Worm (Caenorhabditis elegans): ENCODE measurements around the gene nduv-2.
A peak's percentile ranks its signal among the peaks of the same experiment; 100 is the strongest.

nduv-2 gene

DNA sequence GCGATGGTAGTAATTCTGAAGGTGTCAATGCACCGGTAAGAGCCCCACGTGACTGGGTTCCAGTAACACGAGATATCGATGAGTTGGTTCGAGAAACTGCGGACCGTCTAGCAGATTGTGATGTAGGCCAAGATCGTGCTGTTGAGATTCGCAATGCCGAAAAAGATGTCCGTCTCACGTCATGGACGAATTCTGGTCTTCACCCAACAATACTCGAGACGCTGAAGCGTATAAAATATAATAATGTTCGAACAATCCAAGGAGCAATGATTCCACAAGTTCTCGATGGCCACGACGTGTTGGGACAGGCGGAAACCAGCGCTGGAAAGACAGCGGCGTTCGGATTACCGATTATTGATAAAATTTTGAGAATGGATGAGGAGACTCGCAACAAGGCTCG, 41.1 kb upstream of the nduv-2 start:
- TF ChIP-seq attf-5 (GFP tag; optimal IDR thresholded peaks at IDR 0.05) (no peak), snpc-1.1 (tag; optimal IDR thresholded peaks at IDR 0.05; ENCODE audit: insufficient read depth) (no peak), snpc-1.3 (tag; optimal IDR thresholded peaks at IDR 0.05; ENCODE audit: insufficient read depth) (no peak), F55B11.4 (tag; optimal IDR thresholded peaks at IDR 0.05; ENCODE audit: borderline replicate concordance, insufficient read depth) (no peak), nhr-90 (tag; optimal IDR thresholded peaks at IDR 0.05) (no peak), lin-26 (GFP tag; IDR thresholded peaks at IDR 0.05) (no peak)

DNA sequence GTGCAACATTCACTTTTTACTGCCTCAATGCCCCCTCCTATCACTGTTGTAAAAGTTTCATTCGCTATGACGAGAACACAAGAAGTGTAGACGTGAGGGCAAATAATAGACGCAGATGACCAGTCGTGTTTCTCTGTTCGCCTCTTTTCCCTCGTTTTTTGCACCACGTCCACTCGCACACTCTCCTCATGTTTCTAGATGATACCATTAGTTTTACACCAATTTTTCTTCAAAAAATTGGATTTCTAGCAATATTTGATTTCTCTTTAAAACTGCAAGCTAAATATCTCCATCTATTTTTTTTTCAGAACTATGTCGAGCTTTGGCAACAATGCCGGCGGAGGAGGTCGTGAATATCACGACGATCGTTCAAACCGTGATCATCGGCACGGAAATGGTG, 39.7 kb upstream of the nduv-2 start, which contains the start of gene rde-12:
rde-12 (plus strand) TSS at position 301 of the 400 bp plus-strand sequence.
- no peak for TF ChIP-seq cebp-1 (GFP tag; IDR thresholded peaks at IDR 0.05)
- peak; percentile 27 for TF ChIP-seq cebp-1 (tag; optimal IDR thresholded peaks at IDR 0.05)
- 0 out of 2 replicates have a peak, but pooled peaks have one; percentile 5 for TF ChIP-seq madf-6 (GFP tag; IDR thresholded peaks at IDR 0.05)
- TF ChIP-seq F52B5.7 (tag; optimal IDR thresholded peaks at IDR 0.05), result peak; percentile 20
- 0 out of 2 replicates have a peak, but pooled peaks have one; percentile 16 for TF ChIP-seq egl-44 (GFP tag; IDR thresholded peaks at IDR 0.05)
- 0 out of 2 replicates have a peak, but pooled peaks have one; percentile 32 for TF ChIP-seq lin-26 (GFP tag; IDR thresholded peaks at IDR 0.05)
- peak; percentile 41; the same call in 1 of the 2 replicates for TF ChIP-seq hmg-1.2 (GFP tag; IDR thresholded peaks at IDR 0.05)
- no peak for TF ChIP-seq B0035.1 (tag; optimal IDR thresholded peaks at IDR 0.05)
- no peak for TF ChIP-seq madf-3 (GFP tag; IDR thresholded peaks at IDR 0.05)

DNA sequence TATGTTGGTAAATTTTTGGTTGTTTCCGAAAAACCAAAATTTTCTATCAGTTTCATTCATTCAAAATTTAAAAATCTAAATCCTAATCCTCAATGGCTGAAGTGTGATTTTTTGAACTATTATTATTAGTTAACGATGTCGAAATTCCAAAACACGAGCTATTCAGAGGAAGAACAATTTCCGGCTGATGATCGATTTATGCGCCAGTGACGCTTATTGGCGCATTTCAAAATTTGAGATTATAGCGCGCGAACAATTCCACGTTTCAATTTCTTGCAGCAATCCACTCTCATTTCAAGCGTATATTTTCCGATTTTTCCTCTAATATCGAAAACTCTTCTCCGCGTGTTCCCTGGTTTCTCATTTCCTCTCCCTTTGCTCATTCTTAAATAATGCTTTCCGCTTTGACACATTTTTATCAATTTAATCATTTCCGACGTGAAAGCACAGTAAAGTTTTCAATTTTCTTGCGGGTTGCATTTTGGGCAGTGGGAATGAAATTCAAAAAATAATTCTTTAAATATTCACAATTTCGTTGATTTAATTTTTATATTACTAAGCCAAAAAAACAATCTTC, 39.1 kb upstream of the nduv-2 start:
- TF ChIP-seq ceh-27 (GFP tag; optimal IDR thresholded peaks at IDR 0.05) (peak; percentile 6), ceh-91 (GFP tag; IDR thresholded peaks at IDR 0.05) (peak; percentile 46; the same call in 1 of the 2 replicates), K11D2.4 (GFP tag; IDR thresholded peaks at IDR 0.05) (no peak), ceh-79 (tag; optimal IDR thresholded peaks at IDR 0.05) (no peak), ceh-40 (GFP tag; IDR thresholded peaks at IDR 0.05) (0 out of 2 replicates have a peak, but pooled peaks have one; percentile 22), B0019.2 (GFP tag; conservative IDR thresholded peaks at IDR 0.05) (0 out of 2 replicates have a peak, but pooled peaks have one; percentile 9), nfyb-1 (GFP tag; IDR thresholded peaks at IDR 0.05) (no peak), xnd-1 (tag; optimal IDR thresholded peaks at IDR 0.05) (peak; percentile 20), madf-8 (GFP tag; conservative IDR thresholded peaks at IDR 0.05) (peak; percentile 26; the same call in 1 of the 2 replicates), Y56A3A.18 (GFP tag; IDR thresholded peaks at IDR 0.05) (peak; percentile 15; the same call in 1 of the 2 replicates), egl-18 (GFP tag; IDR thresholded peaks at IDR 0.05) (no peak), let-607 (tag; optimal IDR thresholded peaks at IDR 0.05) (peak in 1 of 2 experiments; percentile 19), ztf-22 (GFP tag; optimal IDR thresholded peaks at IDR 0.05) (peak; percentile 11), attf-6 (GFP tag; IDR thresholded peaks at IDR 0.05) (no peak), athp-1 (tag; optimal IDR thresholded peaks at IDR 0.05) (peak; percentile 53), dox-1 (GFP tag; IDR thresholded peaks at IDR 0.05) (peak; percentile 71), madf-3 (GFP tag; IDR thresholded peaks at IDR 0.05) (peak; percentile 67; the same call in 1 of the 2 replicates), Y95B8A.8 (GFP tag; IDR thresholded peaks at IDR 0.05) (0 out of 2 replicates have a peak, but pooled peaks have one; percentile 5), hmg-20 (GFP tag; IDR thresholded peaks at IDR 0.05) (0 out of 2 replicates have a peak, but pooled peaks have one; percentile 32), lin-40 (tag; optimal IDR thresholded peaks at IDR 0.05) (peak; percentile 38), atf-7 (tag; optimal IDR thresholded peaks at IDR 0.05) (peak; percentile 38), nhr-80 (tag; optimal IDR thresholded peaks at IDR 0.05) (peak; percentile 65), F55B11.4 (tag; optimal IDR thresholded peaks at IDR 0.05; ENCODE audit: borderline replicate concordance, insufficient read depth) (no peak), mcd-1 (GFP tag; IDR thresholded peaks at IDR 0.05) (peak; percentile 50), cebp-1 (GFP tag; IDR thresholded peaks at IDR 0.05) (no peak), cebp-1 (tag; optimal IDR thresholded peaks at IDR 0.05) (peak; percentile 70), hsf-1 (GFP tag; IDR thresholded peaks at IDR 0.05) (peak; percentile 23; the same call in 1 of the 2 replicates), F33H1.4 (GFP tag; IDR thresholded peaks at IDR 0.05) (peak; percentile 42), B0035.1 (tag; optimal IDR thresholded peaks at IDR 0.05) (no peak), gei-17 (GFP tag; optimal IDR thresholded peaks at IDR 0.05) (no peak), lsl-1 (GFP tag; optimal IDR thresholded peaks at IDR 0.05) (peak; percentile 46), snpc-4 (GFP tag; optimal IDR thresholded peaks at IDR 0.05) (no peak), snpc-4 (tag; optimal IDR thresholded peaks at IDR 0.05) (peak in 3 of 4 experiments; percentile 8 to 39 (median 9))

All from whole organism, young adult.